Worm (Caenorhabditis elegans) whole organism, mixed stage, embryonic: Measurements from ENCODE around the gene ftt-2.

Experiments
- M03D4.4 ChIP-seq: sonication (generic microtip); optimal IDR thresholded peaks from 2 replicates; lab custom pipeline; 2017; ENCODE audit warnings: mild to moderate bottlenecking, missing genetic modification characterization, missing compliant biosample characterization
- bed-3 ChIP-seq: fragments of 200-800 bp; sonication (Bioruptor generic); optimal IDR thresholded peaks from 3 replicates; lab custom pipeline; 2018; ENCODE audit warnings: mild to moderate bottlenecking, missing genetic modification characterization, moderate library complexity, missing compliant biosample characterization
- blmp-1 ChIP-seq: fragments of 150-350 bp; optimal IDR thresholded peaks from 2 replicates; lab custom pipeline; 2014; ENCODE audit warnings: missing biosample characterization, missing genetic modification characterization
- ceh-39 ChIP-seq: fragments of 150-350 bp; optimal IDR thresholded peaks from 2 replicates; lab custom pipeline; 2014; ENCODE audit warnings: missing biosample characterization, missing genetic modification characterization
- ceh-43 ChIP-seq: fragments of 200-800 bp; sonication (Bioruptor generic); optimal IDR thresholded peaks from 2 replicates; lab custom pipeline; 2018; ENCODE audit warnings: mild to moderate bottlenecking, missing genetic modification characterization, moderate library complexity, missing compliant biosample characterization
- ceh-83 ChIP-seq: fragments of 200-800 bp; sonication (Bioruptor generic); optimal IDR thresholded peaks from 2 replicates; lab custom pipeline; 2018; ENCODE audit warnings: mild to moderate bottlenecking, missing genetic modification characterization, missing compliant biosample characterization
- ces-1 ChIP-seq: fragments of 150-350 bp; optimal IDR thresholded peaks from 2 replicates; lab custom pipeline; 2014; ENCODE audit warnings: missing biosample characterization, missing genetic modification reagents, missing genetic modification characterization
- cnd-1 ChIP-seq: fragments of 200-800 bp; sonication (Bioruptor generic); optimal IDR thresholded peaks from 2 replicates; lab custom pipeline; 2018; ENCODE audit warnings: mild to moderate bottlenecking, missing genetic modification characterization, missing compliant biosample characterization
- drap-1 ChIP-seq: fragments of 200-800 bp; sonication (Bioruptor generic); optimal IDR thresholded peaks from 3 replicates; lab custom pipeline; 2018; ENCODE audit warnings: mild to moderate bottlenecking, missing genetic modification characterization, missing compliant biosample characterization
- elt-1 ChIP-seq: sonication (generic microtip); optimal IDR thresholded peaks from 2 replicates; lab custom pipeline; 2017; ENCODE audit warnings: missing genetic modification characterization, mild to moderate bottlenecking, missing compliant biosample characterization, antibody characterized with exemption, moderate library complexity, borderline replicate concordance; ENCODE audit not compliant: insufficient read depth
- flh-1 ChIP-seq: fragments of 200-800 bp; sonication (Bioruptor generic); optimal IDR thresholded peaks from 2 replicates; lab custom pipeline; 2018; ENCODE audit warnings: mild to moderate bottlenecking, missing genetic modification characterization, moderate library complexity, missing compliant biosample characterization
- ham-2 ChIP-seq: fragments of 200-800 bp; sonication (Bioruptor generic); optimal IDR thresholded peaks from 2 replicates; lab custom pipeline; 2018; ENCODE audit warnings: mild to moderate bottlenecking, missing genetic modification characterization, missing compliant biosample characterization
- hlh-1 ChIP-seq: fragments of 150-350 bp; optimal IDR thresholded peaks from 2 replicates; lab custom pipeline; 2014; ENCODE audit warnings: missing biosample characterization, missing genetic modification reagents, missing genetic modification characterization
- lin-32 ChIP-seq: fragments of 200-800 bp; sonication (Bioruptor generic); optimal IDR thresholded peaks from 2 replicates; lab custom pipeline; 2018; ENCODE audit warnings: mild to moderate bottlenecking, missing genetic modification characterization, missing compliant biosample characterization
- lsy-2 ChIP-seq: fragments of 150-350 bp; optimal IDR thresholded peaks from 2 replicates; lab custom pipeline; 2014; ENCODE audit warnings: missing biosample characterization, missing genetic modification characterization
- mab-5 ChIP-seq: fragments of 150-350 bp; optimal IDR thresholded peaks from 2 replicates; lab custom pipeline; 2014; ENCODE audit warnings: missing biosample characterization, missing genetic modification characterization
- mep-1 ChIP-seq: fragments of 150-350 bp; optimal IDR thresholded peaks from 2 replicates; lab custom pipeline; 2017; ENCODE audit warnings: missing biosample characterization, missing genetic modification reagents, missing genetic modification characterization, inconsistent platforms
- mls-2 ChIP-seq: sonication (generic microtip); optimal IDR thresholded peaks from 2 replicates; lab custom pipeline; 2016; ENCODE audit warnings: mild to moderate bottlenecking, missing genetic modification characterization, moderate library complexity, missing compliant biosample characterization
- nhr-12 ChIP-seq: fragments of 150-350 bp; optimal IDR thresholded peaks from 2 replicates; lab custom pipeline; 2014; ENCODE audit warnings: missing biosample characterization, missing genetic modification characterization
- nhr-2 ChIP-seq: fragments of 150-350 bp; optimal IDR thresholded peaks from 2 replicates; lab custom pipeline; 2014; ENCODE audit warnings: missing biosample characterization, missing genetic modification characterization
- nhr-237 ChIP-seq: fragments of 150-350 bp; optimal IDR thresholded peaks from 2 replicates; lab custom pipeline; 2014; ENCODE audit warnings: missing biosample characterization, missing genetic modification characterization
- nhr-28 ChIP-seq: fragments of 150-350 bp; optimal IDR thresholded peaks from 2 replicates; lab custom pipeline; 2014; ENCODE audit warnings: missing biosample characterization, missing genetic modification characterization
- nhr-76 ChIP-seq: sonication (generic microtip); optimal IDR thresholded peaks from 2 replicates; lab custom pipeline; 2017; ENCODE audit warnings: missing biosample characterization, missing genetic modification characterization
- pha-4 ChIP-seq: fragments of 150-350 bp; optimal IDR thresholded peaks from 2 replicates; lab custom pipeline; 2018; ENCODE audit warnings: missing biosample characterization, missing genetic modification reagents, missing genetic modification characterization
- sem-2 ChIP-seq: fragments of 200-800 bp; sonication (Bioruptor generic); optimal IDR thresholded peaks from 2 replicates; lab custom pipeline; 2018; ENCODE audit warnings: mild to moderate bottlenecking, missing genetic modification characterization, missing compliant biosample characterization
- snpc-4 ChIP-seq: fragments of 150-350 bp; optimal IDR thresholded peaks from 2 replicates; lab custom pipeline; 2014; ENCODE audit warnings: missing biosample characterization, missing genetic modification characterization
- sptf-1 ChIP-seq: sonication (generic microtip); optimal IDR thresholded peaks from 2 replicates; lab custom pipeline; 2017; ENCODE audit warnings: mild to moderate bottlenecking, missing genetic modification characterization, moderate library complexity, missing compliant biosample characterization
- tbx-8 ChIP-seq: fragments of 200-800 bp; sonication (Bioruptor generic); optimal IDR thresholded peaks from 2 replicates; lab custom pipeline; 2018; ENCODE audit warnings: mild to moderate bottlenecking, missing genetic modification characterization, moderate library complexity, missing compliant biosample characterization
- unc-120 ChIP-seq: sonication (generic microtip); optimal IDR thresholded peaks from 2 replicates; lab custom pipeline; 2017; ENCODE audit warnings: missing genetic modification characterization, missing compliant biosample characterization; ENCODE audit not compliant: poor library complexity, severe bottlenecking
- unc-62 ChIP-seq: fragments of 150-350 bp; optimal IDR thresholded peaks from 2 replicates; lab custom pipeline; 2014; ENCODE audit warnings: missing biosample characterization, missing genetic modification reagents, missing genetic modification characterization
- zip-8 ChIP-seq: fragments of 150-350 bp; optimal IDR thresholded peaks from 2 replicates; lab custom pipeline; 2014; ENCODE audit warnings: missing biosample characterization, missing genetic modification characterization
- ztf-11 ChIP-seq: fragments of 150-350 bp; optimal IDR thresholded peaks from 2 replicates; lab custom pipeline; 2014; ENCODE audit warnings: missing biosample characterization, missing genetic modification characterization

ftt-2 gene

DNA sequence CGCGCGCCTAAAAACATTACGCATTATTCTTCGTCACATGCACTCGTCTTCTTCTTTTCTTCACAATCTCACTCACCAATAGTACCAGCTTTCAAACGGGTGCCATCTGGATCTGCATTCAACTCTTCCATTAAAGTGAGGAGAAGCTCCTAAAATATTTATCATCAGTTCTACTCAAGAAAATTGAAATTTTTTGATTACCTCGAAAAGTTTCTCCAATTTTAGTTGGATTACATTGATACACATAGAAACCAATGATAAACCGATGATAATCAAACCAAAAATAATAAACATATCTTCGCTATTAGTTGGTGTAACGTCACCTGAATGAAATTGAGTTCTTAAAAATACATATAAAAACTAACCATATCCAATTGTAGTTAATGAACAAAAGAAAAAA lies 19.4 kb upstream of the ftt-2 start:
- no peak for TF ChIP-seq ceh-83 (GFP tag; lab: Kevin White, UChicago)
- TF ChIP-seq ztf-11 (tag; lab: Kevin White, UChicago), result no peak
- no peak for TF ChIP-seq ceh-39 (tag; lab: Kevin White, UChicago)

- TF ChIP-seq nhr-2 (tag; lab: Kevin White, UChicago), result no peak
- no peak for TF ChIP-seq sptf-1 (tag; lab: Kevin White, UChicago)
- TF ChIP-seq sem-2 (GFP tag; lab: Kevin White, UChicago), result no peak
- TF ChIP-seq hlh-1 (tag; lab: Kevin White, UChicago), result no peak
- TF ChIP-seq unc-120 (tag; lab: Kevin White, UChicago), result no peak
- no peak for TF ChIP-seq mep-1 (tag; lab: Kevin White, UChicago)
- no peak for TF ChIP-seq mab-5 (tag; lab: Kevin White, UChicago)
- no peak for TF ChIP-seq nhr-76 (tag; lab: Kevin White, UChicago)
- TF ChIP-seq ham-2 (GFP tag; lab: Kevin White, UChicago), result no peak
- TF ChIP-seq snpc-4 (tag; lab: Kevin White, UChicago), result no peak
- TF ChIP-seq lsy-2 (tag; lab: Kevin White, UChicago), result no peak
- no peak for TF ChIP-seq unc-62
- no peak for TF ChIP-seq ceh-43 (GFP tag; lab: Kevin White, UChicago)
- no peak for TF ChIP-seq pha-4 (tag; lab: Kevin White, UChicago)
- TF ChIP-seq mls-2 (tag; lab: Kevin White, UChicago), result no peak
- no peak for TF ChIP-seq flh-1 (GFP tag; lab: Kevin White, UChicago)
- no peak for TF ChIP-seq ztf-11 (tag; lab: Kevin White, UChicago)
- no peak for TF ChIP-seq nhr-237
- no peak for TF ChIP-seq tbx-8 (GFP tag; lab: Kevin White, UChicago)
Measured at ce11 chrX:11623442-11623841, 18.2 kb upstream of the ftt-2 start.

DNA sequence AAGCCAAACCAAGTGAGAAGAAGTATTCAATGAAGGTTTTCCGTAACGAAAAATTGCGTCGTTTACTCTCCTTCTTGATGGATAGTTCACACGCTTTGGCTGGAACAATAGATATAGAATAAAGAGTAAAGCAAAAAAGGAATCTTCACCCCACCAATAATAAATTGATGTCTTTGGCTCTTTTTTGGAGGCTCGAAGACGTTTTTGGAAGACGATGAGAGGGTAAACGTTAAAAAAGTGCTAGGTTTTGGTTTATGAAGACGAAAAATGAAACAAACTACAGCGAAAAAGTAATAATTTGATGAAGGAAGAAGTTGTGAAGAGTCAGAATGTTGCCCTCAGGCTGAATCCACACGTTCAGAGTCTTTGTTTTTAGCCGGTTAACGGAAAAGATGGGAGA lies 16.8 kb upstream of the ftt-2 start, which contains the start of gene sto-3:
sto-3 (minus strand) TSS at position 101 of the 400 bp plus-strand sequence.
- no peak for TF ChIP-seq ceh-43 (GFP tag; lab: Kevin White, UChicago)
- no peak for TF ChIP-seq elt-1 (tag; lab: Kevin White, UChicago)
- no peak for TF ChIP-seq pha-4 (tag; lab: Kevin White, UChicago)
- no peak for TF ChIP-seq sptf-1 (tag; lab: Kevin White, UChicago)
- TF ChIP-seq ham-2 (GFP tag; lab: Kevin White, UChicago), result no peak
- no peak for TF ChIP-seq ceh-39 (tag; lab: Kevin White, UChicago)
- no peak for TF ChIP-seq zip-8
- TF ChIP-seq ces-1, result no peak
- no peak for TF ChIP-seq blmp-1 (tag; lab: Kevin White, UChicago)
- no peak for TF ChIP-seq mls-2 (tag; lab: Kevin White, UChicago)
- TF ChIP-seq unc-120 (tag; lab: Kevin White, UChicago), result no peak
- TF ChIP-seq sem-2 (GFP tag; lab: Kevin White, UChicago), result no peak
- TF ChIP-seq bed-3 (GFP tag; lab: Kevin White, UChicago), result no peak
- no peak for TF ChIP-seq cnd-1

DNA sequence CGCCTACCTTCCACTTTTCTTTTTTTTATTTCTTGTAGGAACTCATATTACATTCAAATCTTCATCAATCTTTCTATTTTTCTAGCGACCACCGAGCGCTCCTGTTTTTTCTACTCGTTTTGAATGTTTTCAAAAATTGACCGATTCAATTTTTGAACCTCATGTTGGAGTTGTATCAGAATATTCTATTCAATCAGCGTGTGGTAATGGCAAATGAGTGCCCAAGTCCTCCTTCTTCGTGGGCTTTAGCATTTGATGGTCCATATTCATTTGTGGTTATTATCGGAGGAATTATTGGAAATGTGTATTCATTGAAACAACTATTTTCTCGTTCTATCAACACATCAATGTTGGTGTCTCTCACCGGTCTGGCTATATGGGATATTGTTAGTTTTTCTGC lies 12.2 kb upstream of the ftt-2 start, which contains the start of gene F52D10.4:
F52D10.4 (plus strand) TSS at position 84 of the 400 bp plus-strand sequence.
- TF ChIP-seq nhr-12 (tag; lab: Kevin White, UChicago) (no peak), drap-1 (GFP tag; lab: Kevin White, UChicago) (no peak), bed-3 (GFP tag; lab: Kevin White, UChicago) (no peak), M03D4.4 (no peak), nhr-2 (tag; lab: Kevin White, UChicago) (no peak), ham-2 (GFP tag; lab: Kevin White, UChicago) (no peak), sem-2 (GFP tag; lab: Kevin White, UChicago) (no peak), ceh-43 (GFP tag; lab: Kevin White, UChicago) (no peak), ceh-39 (tag; lab: Kevin White, UChicago) (no peak), nhr-28 (tag; lab: Kevin White, UChicago) (no peak), lin-32 (GFP tag; lab: Kevin White, UChicago) (no peak)
